Worm (Caenorhabditis elegans) whole organism, midembryonic: ENCODE measurements around the gene nhr-7.
"Not testable (repeated sequence)": the region's sequence is repeated elsewhere in the genome, so short reads cannot be mapped to it uniquely, and the experiment has no call there.

Experiments used
- T22C8.4 ChIP-seq: fragments of 200-800 bp; sonication (Bioruptor generic); IDR thresholded peaks from 2 replicates; pipeline ENCODE4 v1.3.6; 2022; ENCODE audit warnings: missing genetic modification characterization, missing compliant biosample characterization
- cog-1 ChIP-seq: sonication (generic microtip); optimal IDR thresholded peaks from 2 replicates; lab custom pipeline; 2016; ENCODE audit warnings: missing genetic modification characterization, missing compliant biosample characterization
- flt-1 ChIP-seq: fragments of 200-800 bp; sonication (Bioruptor generic); IDR thresholded peaks from 2 replicates; pipeline ENCODE4 v1.3.6; 2022; ENCODE audit warnings: missing genetic modification characterization, missing compliant biosample characterization
- klf-2 ChIP-seq: fragments of 200-800 bp; sonication (Bioruptor generic); conservative IDR thresholded peaks from 2 replicates; pipeline ENCODE4 v1.3.6; 2022; ENCODE audit warnings: missing genetic modification reagents, missing genetic modification characterization, missing compliant biosample characterization
- med-1 ChIP-seq: sonication (generic microtip); optimal IDR thresholded peaks from 2 replicates; lab custom pipeline; 2017; ENCODE audit warnings: missing genetic modification characterization, mild to moderate bottlenecking, missing compliant biosample characterization, antibody characterized with exemption, missing genetic modification reagents; ENCODE audit not compliant: insufficient read depth
- ref-1 ChIP-seq: fragments of 200-800 bp; sonication (Bioruptor generic); conservative IDR thresholded peaks from 2 replicates; pipeline ENCODE4 v1.3.6; 2022; ENCODE audit warnings: missing genetic modification reagents, missing genetic modification characterization, missing compliant biosample characterization
- tab-1 ChIP-seq: fragments of 200-800 bp; sonication (Bioruptor generic); IDR thresholded peaks from 2 replicates; pipeline ENCODE4 v1.3.6; 2022; ENCODE audit warnings: missing genetic modification characterization, missing compliant biosample characterization
- ztf-23 ChIP-seq: fragments of 200-800 bp; sonication (Bioruptor generic); IDR thresholded peaks from 2 replicates; pipeline ENCODE4 v1.3.6; 2022; ENCODE audit warnings: missing genetic modification reagents, missing genetic modification characterization, missing compliant biosample characterization
- ztf-29 ChIP-seq: fragments of 200-800 bp; sonication (Bioruptor generic); IDR thresholded peaks from 2 replicates; pipeline ENCODE4 v1.3.6; 2022; ENCODE audit warnings: missing genetic modification reagents, missing genetic modification characterization, missing compliant biosample characterization

Gene nhr-7

ce11 chrIV:11253689-11254088 is 17.5 kb downstream of the nhr-7 start, which contains the start of gene C05C12.1:
C05C12.1 (plus strand) TSS chrIV:11253989.
- TF ChIP-seq ztf-29; ref-1 (GFP tag; lab: Robert Waterston, UW); cog-1 (tag; lab: Kevin White, UChicago): not testable (repeated sequence)

- TF ChIP-seq cog-1 (tag; lab: Kevin White, UChicago): no peak
- TF ChIP-seq med-1: no peak
- no peak for TF ChIP-seq ref-1 (GFP tag; lab: Robert Waterston, UW)
- no peak for TF ChIP-seq klf-2 (GFP tag; lab: Robert Waterston, UW)
- no peak for TF ChIP-seq ztf-29
- no peak for TF ChIP-seq ztf-23 (GFP tag; lab: Robert Waterston, UW)
- TF ChIP-seq tab-1 (GFP tag; lab: Robert Waterston, UW): no peak
- TF ChIP-seq flt-1 (GFP tag; lab: Robert Waterston, UW): no peak
- no peak for TF ChIP-seq T22C8.4 (GFP tag; lab: Robert Waterston, UW)
Observed at ce11 chrIV:11248031-11248631, 23.0 kb downstream of the nhr-7 start, which contains the start of gene C05C12.4. C05C12.4 (minus strand) TSS chrIV:11248081.

DNA sequence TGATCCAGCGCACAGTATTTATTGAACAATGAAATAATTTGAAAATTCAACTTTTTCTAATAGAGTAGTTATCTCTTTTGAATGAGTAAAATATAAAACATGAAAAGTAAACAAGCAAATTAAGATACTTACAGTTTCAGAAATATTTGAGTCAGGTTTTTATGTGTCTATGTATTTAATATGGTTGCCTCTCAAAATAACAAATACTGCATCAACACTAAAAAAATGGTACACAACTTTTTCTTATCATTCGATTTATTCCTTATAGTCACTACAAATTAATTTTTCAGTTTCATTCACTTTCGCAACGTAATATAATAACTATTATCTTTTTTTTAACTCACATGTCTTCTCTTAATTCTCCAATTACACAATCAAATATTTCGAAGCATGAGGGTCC is 23.7 kb downstream of the nhr-7 start:
- TF ChIP-seq ztf-23 (GFP tag; lab: Robert Waterston, UW): no peak
- TF ChIP-seq ref-1 (GFP tag; lab: Robert Waterston, UW): no peak
- TF ChIP-seq klf-2 (GFP tag; lab: Robert Waterston, UW): no peak
- no peak for TF ChIP-seq flt-1 (GFP tag; lab: Robert Waterston, UW)
- TF ChIP-seq ztf-29: no peak
- no peak for TF ChIP-seq T22C8.4 (GFP tag; lab: Robert Waterston, UW)

DNA sequence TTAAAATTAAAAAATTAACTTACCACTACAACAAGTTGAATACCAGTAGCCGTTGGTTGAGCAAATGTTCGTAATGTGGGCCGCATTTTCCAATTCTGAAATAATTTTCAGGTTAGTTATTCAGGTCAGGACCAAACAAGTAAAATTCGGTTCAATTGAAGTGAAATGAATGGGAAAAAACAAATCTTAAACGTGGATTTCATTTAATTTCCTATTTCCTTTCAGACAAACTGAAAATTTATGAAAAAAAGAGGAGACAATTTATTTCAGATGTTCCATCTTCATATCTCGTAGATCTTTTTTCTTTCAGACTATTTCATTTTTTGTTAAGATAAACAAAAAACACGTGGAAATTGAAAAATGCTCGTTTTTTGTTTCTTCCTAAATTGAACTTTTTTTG is 29.8 kb downstream of the nhr-7 start, which contains the start of gene C05C12.6:
C05C12.6 (minus strand) TSS at position 101 of the 400 bp plus-strand sequence.
- TF ChIP-seq flt-1 (GFP tag; lab: Robert Waterston, UW) (no peak), klf-2 (GFP tag; lab: Robert Waterston, UW) (no peak), ztf-29 (no peak), med-1 (no peak), tab-1 (GFP tag; lab: Robert Waterston, UW) (no peak), T22C8.4 (GFP tag; lab: Robert Waterston, UW) (no peak), ztf-23 (GFP tag; lab: Robert Waterston, UW) (no peak), ref-1 (GFP tag; lab: Robert Waterston, UW) (no peak), cog-1 (tag; lab: Kevin White, UChicago) (no peak)

DNA sequence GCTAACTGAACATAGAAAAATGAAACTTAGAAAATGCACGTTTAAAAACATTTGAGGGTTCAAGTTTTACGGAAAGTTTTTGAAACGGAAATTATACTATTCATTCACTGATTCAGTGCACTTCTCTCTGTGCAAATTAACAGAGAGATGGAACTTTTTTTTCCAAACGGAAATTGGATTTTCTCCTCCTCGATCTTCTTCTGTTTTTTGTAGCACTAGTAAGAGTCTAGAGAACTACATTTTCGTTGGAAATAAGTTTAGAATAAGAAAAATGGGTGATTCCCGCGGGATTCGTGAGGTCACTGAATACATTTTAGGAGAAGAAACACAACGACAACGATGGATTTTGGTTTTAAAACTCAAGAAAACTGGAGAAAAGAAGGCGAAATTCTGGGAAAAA is 35.4 kb downstream of the nhr-7 start:
- TF ChIP-seq cog-1 (tag; lab: Kevin White, UChicago): no peak
- TF ChIP-seq klf-2 (GFP tag; lab: Robert Waterston, UW): no peak
- TF ChIP-seq T22C8.4 (GFP tag; lab: Robert Waterston, UW): no peak
- TF ChIP-seq ztf-23 (GFP tag; lab: Robert Waterston, UW): no peak
- no peak for TF ChIP-seq med-1
- TF ChIP-seq flt-1 (GFP tag; lab: Robert Waterston, UW): no peak
- no peak for TF ChIP-seq ref-1 (GFP tag; lab: Robert Waterston, UW)
- no peak for TF ChIP-seq ztf-29
- TF ChIP-seq tab-1 (GFP tag; lab: Robert Waterston, UW): no peak

DNA sequence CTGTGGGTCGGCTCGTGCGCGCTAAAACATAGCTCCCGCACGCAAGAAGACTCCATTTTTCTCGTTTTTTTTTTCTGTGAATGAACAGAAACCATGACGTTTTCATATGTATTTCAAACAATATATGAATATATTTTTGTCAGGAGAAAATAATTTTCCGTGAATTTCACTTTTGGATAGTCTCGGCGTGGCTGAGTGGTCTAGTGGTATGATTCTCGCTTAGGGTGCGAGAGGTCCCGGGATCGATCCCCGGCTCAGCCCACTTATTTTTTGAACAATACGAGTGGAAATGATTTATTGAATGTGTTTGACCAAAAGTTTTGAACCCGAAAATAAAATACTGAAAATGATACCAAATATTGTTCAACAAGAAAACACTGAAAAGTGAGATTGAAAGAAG is 39.8 kb downstream of the nhr-7 start:
- no peak for TF ChIP-seq flt-1 (GFP tag; lab: Robert Waterston, UW)
- no peak for TF ChIP-seq med-1
- no peak for TF ChIP-seq T22C8.4 (GFP tag; lab: Robert Waterston, UW)
- TF ChIP-seq ztf-23 (GFP tag; lab: Robert Waterston, UW): no peak
- no peak for TF ChIP-seq ref-1 (GFP tag; lab: Robert Waterston, UW)
- no peak for TF ChIP-seq cog-1 (tag; lab: Kevin White, UChicago)
- no peak for TF ChIP-seq klf-2 (GFP tag; lab: Robert Waterston, UW)
- TF ChIP-seq tab-1 (GFP tag; lab: Robert Waterston, UW): no peak
- no peak for TF ChIP-seq ztf-29

DNA sequence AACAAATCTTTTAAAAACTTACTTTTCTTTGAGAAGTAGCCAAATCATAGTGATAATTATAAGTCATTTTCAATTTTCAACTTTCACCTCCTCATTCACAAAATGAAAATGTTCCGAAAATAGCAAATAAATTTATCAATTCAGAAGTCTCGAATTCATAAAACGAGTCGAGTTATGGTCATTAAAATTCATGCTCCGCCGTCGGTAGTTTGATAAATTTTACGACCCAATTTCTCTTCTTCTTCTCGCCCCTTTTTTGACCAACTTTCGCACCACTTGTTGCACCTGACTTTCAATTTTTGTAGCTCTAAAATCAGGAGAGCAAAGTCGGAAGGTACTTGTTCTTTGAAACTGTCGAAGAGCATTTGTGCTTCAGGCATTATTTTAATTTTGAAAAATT is 41.1 kb downstream of the nhr-7 start, which contains the start of gene best-7:
best-7 (minus strand) TSS at position 239 of the 400 bp plus-strand sequence.
- no peak for TF ChIP-seq flt-1 (GFP tag; lab: Robert Waterston, UW)

DNA sequence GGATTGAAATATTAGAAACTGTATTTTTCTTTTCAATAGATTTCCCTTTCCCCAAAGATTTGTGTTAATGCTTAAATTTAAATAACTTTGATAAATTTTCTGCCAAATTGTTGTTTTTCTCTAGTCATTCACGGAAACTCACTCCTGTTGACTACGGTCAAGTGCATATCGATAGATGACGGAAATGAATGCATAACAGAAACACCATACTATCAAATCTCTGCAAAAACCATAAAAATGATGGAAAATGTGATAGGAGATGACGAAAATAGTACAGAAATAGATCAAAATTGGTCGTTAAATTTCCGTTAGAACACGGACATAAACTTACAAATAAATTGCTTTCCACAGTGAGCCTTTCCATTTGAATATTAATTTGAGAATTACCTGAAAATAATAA is 42.1 kb downstream of the nhr-7 start:
- no peak for TF ChIP-seq ref-1 (GFP tag; lab: Robert Waterston, UW)
- TF ChIP-seq ztf-23 (GFP tag; lab: Robert Waterston, UW): no peak
- TF ChIP-seq ztf-29: no peak
- no peak for TF ChIP-seq T22C8.4 (GFP tag; lab: Robert Waterston, UW)
- no peak for TF ChIP-seq med-1
- no peak for TF ChIP-seq cog-1 (tag; lab: Kevin White, UChicago)
- TF ChIP-seq klf-2 (GFP tag; lab: Robert Waterston, UW): no peak
- no peak for TF ChIP-seq flt-1 (GFP tag; lab: Robert Waterston, UW)

ce11 chrIV:11226545-11226944 is 44.6 kb downstream of the nhr-7 start:
- no peak for TF ChIP-seq ref-1 (GFP tag; lab: Robert Waterston, UW)
- no peak for TF ChIP-seq flt-1 (GFP tag; lab: Robert Waterston, UW)
- TF ChIP-seq T22C8.4 (GFP tag; lab: Robert Waterston, UW): no peak
- no peak for TF ChIP-seq cog-1 (tag; lab: Kevin White, UChicago)
- no peak for TF ChIP-seq tab-1 (GFP tag; lab: Robert Waterston, UW)
- TF ChIP-seq ztf-23 (GFP tag; lab: Robert Waterston, UW): no peak
- TF ChIP-seq med-1: no peak
- no peak for TF ChIP-seq klf-2 (GFP tag; lab: Robert Waterston, UW)

- no peak for TF ChIP-seq cog-1 (tag; lab: Kevin White, UChicago)
Observed at ce11 chrIV:11225206-11225605, 46.0 kb downstream of the nhr-7 start, which contains the start of gene col-125. col-125 (plus strand) TSS chrIV:11225506.
